Fruit fly (Drosophila melanogaster) whole organism, embryonic: ENCODE measurements around the gene Traf4.

Experiments
- CG17912 ChIP-seq: fragments of 200-800 bp; sonication (Bioruptor generic); optimal IDR thresholded peaks from 2 replicates; lab custom pipeline; 2018; ENCODE audit warnings: missing biosample characterization, mild to moderate bottlenecking, missing genetic modification characterization
- Lim3 ChIP-seq: fragments of 200-800 bp; sonication (Bioruptor generic); IDR thresholded peaks from 2 replicates; pipeline ENCODE4 v1.3.6; 2022; ENCODE audit warnings: missing biosample characterization, missing genetic modification characterization
- Sry-β ChIP-seq: fragments of 200-800 bp; sonication (Bioruptor generic); optimal IDR thresholded peaks from 2 replicates; lab custom pipeline; 2018; ENCODE audit warnings: missing biosample characterization, mild to moderate bottlenecking, missing genetic modification characterization, moderate library complexity
- sug ChIP-seq: fragments of 200-800 bp; optimal IDR thresholded peaks from 2 replicates; lab custom pipeline; 2019; ENCODE audit warnings: missing biosample characterization, mild to moderate bottlenecking, missing genetic modification characterization, moderate library complexity

DNA sequence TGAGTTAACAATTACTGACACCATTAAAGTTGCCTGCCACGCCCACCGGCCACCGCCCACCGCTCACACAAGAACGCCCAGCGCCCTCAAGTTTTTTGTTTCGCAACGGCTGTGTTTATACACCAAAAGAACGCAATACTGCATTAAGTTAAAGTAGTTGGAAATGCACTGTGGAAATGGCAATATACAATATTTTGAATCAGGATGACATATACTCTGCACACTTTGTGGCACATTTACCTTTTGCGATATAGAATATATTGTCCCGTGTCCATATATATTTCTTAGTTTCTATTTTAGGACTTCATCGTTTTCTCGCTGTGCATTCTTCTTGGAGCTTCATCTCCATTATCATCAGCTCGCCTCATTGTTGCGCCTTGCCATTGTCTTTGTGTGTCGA lies 54.4 kb downstream of the Traf4 start:
- no peak for TF ChIP-seq CG17912
- no peak for TF ChIP-seq sug (tag; lab: Kevin White, UChicago)
- TF ChIP-seq Lim3 (GFP tag; lab: Robert Waterston, UW): no peak
- no peak for TF ChIP-seq Sry-β (GFP tag; lab: Kevin White, UChicago)
